Worm (Caenorhabditis elegans): ENCODE results near the gene C08F11.1.

- TF ChIP-seq unc-39 (tag; optimal IDR thresholded peaks at IDR 0.05) (no peak), elt-3 (tag; optimal IDR thresholded peaks at IDR 0.05) (no peak), pha-4 (tag; optimal IDR thresholded peaks at IDR 0.05) (no peak), nhr-28 (tag; optimal IDR thresholded peaks at IDR 0.05) (no peak), lin-13 (tag; optimal IDR thresholded peaks at IDR 0.05) (no peak), elt-1 (tag; optimal IDR thresholded peaks at IDR 0.05; ENCODE audit: borderline replicate concordance, insufficient read depth) (no peak)
Measured at ce11 chrIV:13649126-13649525, 25.5 kb downstream of the C08F11.1 start, which contains the start of gene C08F11.10.

All from whole organism, mixed stage, embryonic.